Fruit fly (Drosophila melanogaster) whole organism, embryonic: ENCODE results near the gene Pdzd8.

Experiments
- Abd-B ChIP-seq: fragments of 200-800 bp; sonication (Bioruptor generic); optimal IDR thresholded peaks from 2 replicates; lab custom pipeline; 2018; ENCODE audit warnings: missing biosample characterization, mild to moderate bottlenecking, missing genetic modification characterization, moderate library complexity
- BEAF-32 ChIP-seq: fragments of 200-800 bp; sonication (Bioruptor generic); optimal IDR thresholded peaks from 3 replicates; lab custom pipeline; 2017; ENCODE audit warnings: missing biosample characterization, missing genetic modification characterization, mild to moderate bottlenecking, moderate library complexity, missing genetic modification reagents
- CG10267 ChIP-seq: fragments of 200-800 bp; sonication (Bioruptor generic); optimal IDR thresholded peaks from 2 replicates; lab custom pipeline; 2018; ENCODE audit warnings: missing biosample characterization, mild to moderate bottlenecking, missing genetic modification characterization, moderate library complexity
- CG11695 ChIP-seq: fragments of 200-800 bp; sonication (Bioruptor generic); IDR thresholded peaks from 3 replicates; pipeline ENCODE4 v1.3.6; 2022; ENCODE audit warnings: missing biosample characterization, missing genetic modification characterization
- CG13624 ChIP-seq: fragments of 200-800 bp; sonication (Bioruptor generic); optimal IDR thresholded peaks from 2 replicates; lab custom pipeline; 2016; ENCODE audit warnings: missing biosample characterization, missing genetic modification characterization
- CG14965 ChIP-seq: fragments of 200-800 bp; sonication (Bioruptor generic); optimal IDR thresholded peaks from 2 replicates; lab custom pipeline; 2016; ENCODE audit warnings: missing biosample characterization, missing genetic modification characterization, borderline replicate concordance
- CG15514 ChIP-seq: fragments of 200-800 bp; sonication (Bioruptor generic); optimal IDR thresholded peaks from 3 replicates; lab custom pipeline; 2017; ENCODE audit warnings: missing biosample characterization, missing genetic modification characterization, mild to moderate bottlenecking, moderate library complexity, missing genetic modification reagents
- CG2116 ChIP-seq: fragments of 200-800 bp; sonication (Bioruptor generic); optimal IDR thresholded peaks from 3 replicates; lab custom pipeline; 2018; ENCODE audit warnings: missing biosample characterization, mild to moderate bottlenecking, missing genetic modification characterization
- CG30020 ChIP-seq: fragments of 200-800 bp; optimal IDR thresholded peaks from 2 replicates; lab custom pipeline; 2019; ENCODE audit warnings: missing biosample characterization, mild to moderate bottlenecking, missing genetic modification characterization, moderate library complexity
- CG30431 ChIP-seq: fragments of 200-800 bp; sonication (Bioruptor generic); optimal IDR thresholded peaks from 2 replicates; lab custom pipeline; 2017; ENCODE audit warnings: missing biosample characterization, missing genetic modification characterization
- CG33213 ChIP-seq: fragments of 200-800 bp; sonication (Bioruptor generic); optimal IDR thresholded peaks from 3 replicates; lab custom pipeline; 2016; ENCODE audit warnings: missing biosample characterization, missing genetic modification characterization
- CG42726 ChIP-seq: fragments of 200-800 bp; sonication (Bioruptor generic); IDR thresholded peaks from 2 replicates; pipeline ENCODE4 v1.3.6; 2022; ENCODE audit warnings: missing biosample characterization, missing genetic modification characterization; ENCODE audit not compliant: partially characterized antibody
- CG4617 ChIP-seq: fragments of 200-800 bp; sonication (Bioruptor generic); optimal IDR thresholded peaks from 3 replicates; lab custom pipeline; 2016; ENCODE audit warnings: missing biosample characterization, missing genetic modification characterization, borderline replicate concordance
- CG7271 ChIP-seq: fragments of 200-800 bp; sonication (Bioruptor generic); optimal IDR thresholded peaks from 2 replicates; lab custom pipeline; 2018; ENCODE audit warnings: missing biosample characterization, mild to moderate bottlenecking, missing genetic modification characterization, moderate library complexity
- CG9215 ChIP-seq: fragments of 200-800 bp; sonication (Bioruptor generic); IDR thresholded peaks from 2 replicates; pipeline ENCODE4 v1.3.6; 2022; ENCODE audit warnings: missing biosample characterization, missing genetic modification characterization
- CG9797 ChIP-seq: fragments of 200-800 bp; sonication (Bioruptor generic); optimal IDR thresholded peaks from 3 replicates; lab custom pipeline; 2018; ENCODE audit warnings: missing biosample characterization, mild to moderate bottlenecking, missing genetic modification characterization
- Dp ChIP-seq: fragments of 200-800 bp; sonication (Bioruptor generic); optimal IDR thresholded peaks from 2 replicates; lab custom pipeline; 2018; ENCODE audit warnings: missing biosample characterization, mild to moderate bottlenecking, missing genetic modification characterization, moderate library complexity
- HmgZ ChIP-seq: fragments of 200-800 bp; sonication (Bioruptor generic); optimal IDR thresholded peaks from 2 replicates; lab custom pipeline; 2018; ENCODE audit warnings: missing biosample characterization, mild to moderate bottlenecking, missing genetic modification characterization
- Hr3 ChIP-seq: fragments of 200-800 bp; sonication (Bioruptor generic); optimal IDR thresholded peaks from 3 replicates; lab custom pipeline; 2016; ENCODE audit warnings: missing biosample characterization, missing genetic modification characterization
- Lim3 ChIP-seq: fragments of 200-800 bp; sonication (Bioruptor generic); IDR thresholded peaks from 2 replicates; pipeline ENCODE4 v1.3.6; 2022; ENCODE audit warnings: missing biosample characterization, missing genetic modification characterization
- MBD-R2 ChIP-seq: fragments of 200-800 bp; sonication (Bioruptor generic); IDR thresholded peaks from 2 replicates; pipeline ENCODE4 v1.3.6; 2022; ENCODE audit warnings: missing biosample characterization, missing genetic modification characterization
- Nf-YB ChIP-seq: fragments of 200-800 bp; sonication (Bioruptor generic); optimal IDR thresholded peaks from 3 replicates; lab custom pipeline; 2019; ENCODE audit warnings: missing biosample characterization, mild to moderate bottlenecking, missing genetic modification characterization, moderate library complexity
- Rfx ChIP-seq: fragments of 200-800 bp; sonication (Bioruptor generic); IDR thresholded peaks from 2 replicates; pipeline ENCODE4 v1.3.6; 2022; ENCODE audit warnings: missing biosample characterization, missing genetic modification characterization
- Rx ChIP-seq: fragments of 200-800 bp; sonication (Bioruptor generic); IDR thresholded peaks from 2 replicates; pipeline ENCODE4 v1.3.6; 2022; ENCODE audit warnings: missing biosample characterization, missing genetic modification characterization
- Sry-β ChIP-seq: fragments of 200-800 bp; sonication (Bioruptor generic); optimal IDR thresholded peaks from 2 replicates; lab custom pipeline; 2018; ENCODE audit warnings: missing biosample characterization, mild to moderate bottlenecking, missing genetic modification characterization, moderate library complexity
- YL-1 ChIP-seq: fragments of 200-800 bp; sonication (Bioruptor generic); optimal IDR thresholded peaks from 3 replicates; lab custom pipeline; 2017; ENCODE audit warnings: missing biosample characterization, mild to moderate bottlenecking, missing genetic modification characterization
- amos ChIP-seq: fragments of 200-800 bp; sonication (Bioruptor generic); IDR thresholded peaks from 2 replicates; pipeline ENCODE4 v1.3.6; 2022; ENCODE audit warnings: missing biosample characterization, missing genetic modification characterization; ENCODE audit not compliant: partially characterized antibody
- ara ChIP-seq: fragments of 200-800 bp; sonication (Bioruptor generic); IDR thresholded peaks from 2 replicates; pipeline ENCODE4 v1.3.6; 2022; ENCODE audit warnings: missing biosample characterization, missing genetic modification characterization
- bcd ChIP-seq: fragments of 200-800 bp; sonication (Bioruptor generic); optimal IDR thresholded peaks from 2 replicates; lab custom pipeline; 2017; ENCODE audit warnings: missing biosample characterization, mild to moderate bottlenecking, missing genetic modification characterization
- caup ChIP-seq: fragments of 200-800 bp; sonication (Bioruptor generic); optimal IDR thresholded peaks from 3 replicates; lab custom pipeline; 2017; ENCODE audit warnings: missing biosample characterization, mild to moderate bottlenecking, missing genetic modification characterization, moderate library complexity; ENCODE audit not compliant: severe bottlenecking
- chinmo ChIP-seq: fragments of 200-800 bp; sonication (Bioruptor generic); IDR thresholded peaks from 4 replicates; pipeline ENCODE4 v1.3.6; 2022; ENCODE audit warnings: missing biosample characterization, missing genetic modification characterization; ENCODE audit not compliant: partially characterized antibody
- crp ChIP-seq, 2 experiments: fragments of 200-800 bp; sonication (Bioruptor generic); optimal IDR thresholded peaks; 2 replicates in 1 of 2; 3 replicates in 1 of 2; lab custom pipeline; 2017; ENCODE audit warnings: missing biosample characterization in 2 of 2, missing genetic modification characterization in 2 of 2, mild to moderate bottlenecking in 1 of 2, moderate library complexity in 1 of 2
- gfzf ChIP-seq: fragments of 200-800 bp; sonication (Bioruptor generic); optimal IDR thresholded peaks from 2 replicates; lab custom pipeline; 2016; ENCODE audit warnings: missing biosample characterization, mild to moderate bottlenecking, missing genetic modification characterization, moderate library complexity
- jumu ChIP-seq: fragments of 200-800 bp; sonication (Bioruptor generic); optimal IDR thresholded peaks from 3 replicates; lab custom pipeline; 2016; ENCODE audit warnings: missing biosample characterization, missing genetic modification characterization
- mld ChIP-seq: fragments of 200-800 bp; sonication (Bioruptor generic); IDR thresholded peaks from 3 replicates; pipeline ENCODE4 v1.3.6; 2022; ENCODE audit warnings: missing biosample characterization, missing genetic modification characterization; ENCODE audit not compliant: partially characterized antibody
- nerfin-2 ChIP-seq: fragments of 200-800 bp; sonication (Bioruptor generic); IDR thresholded peaks from 2 replicates; pipeline ENCODE4 v1.3.6; 2022; ENCODE audit warnings: missing biosample characterization, missing genetic modification characterization; ENCODE audit not compliant: partially characterized antibody
- pzg ChIP-seq: fragments of 200-800 bp; sonication (Bioruptor generic); optimal IDR thresholded peaks from 3 replicates; lab custom pipeline; 2018; ENCODE audit warnings: missing biosample characterization, mild to moderate bottlenecking, missing genetic modification characterization, moderate library complexity
- ro ChIP-seq: fragments of 200-800 bp; sonication (Bioruptor generic); IDR thresholded peaks from 2 replicates; pipeline ENCODE4 v1.3.6; 2022; ENCODE audit warnings: missing biosample characterization, missing genetic modification characterization
- slbo ChIP-seq: fragments of 200-800 bp; sonication (Bioruptor generic); IDR thresholded peaks from 2 replicates; pipeline ENCODE4 v1.3.6; 2022; ENCODE audit warnings: missing biosample characterization, missing genetic modification characterization
- sr ChIP-seq: fragments of 200-800 bp; sonication (Bioruptor generic); IDR thresholded peaks from 3 replicates; pipeline ENCODE4 v1.3.6; 2022; ENCODE audit warnings: missing biosample characterization, missing genetic modification characterization
- tin ChIP-seq: fragments of 200-800 bp; sonication (Bioruptor generic); optimal IDR thresholded peaks from 3 replicates; lab custom pipeline; 2016; ENCODE audit warnings: missing biosample characterization, missing genetic modification characterization
- toy ChIP-seq: fragments of 200-800 bp; sonication (Bioruptor generic); IDR thresholded peaks from 2 replicates; pipeline ENCODE4 v1.3.6; 2022; ENCODE audit warnings: missing biosample characterization, missing genetic modification characterization
- trh ChIP-seq: fragments of 200-800 bp; sonication (Bioruptor generic); optimal IDR thresholded peaks from 2 replicates; lab custom pipeline; 2016; ENCODE audit warnings: missing biosample characterization, missing genetic modification characterization
- vnd ChIP-seq: fragments of 200-800 bp; sonication (Bioruptor generic); IDR thresholded peaks from 3 replicates; pipeline ENCODE4 v1.3.6; 2022; ENCODE audit warnings: missing biosample characterization, missing genetic modification characterization; ENCODE audit not compliant: partially characterized antibody
- vvl ChIP-seq: fragments of 200-800 bp; sonication (Bioruptor generic); IDR thresholded peaks from 2 replicates; pipeline ENCODE4 v1.3.6; 2022; ENCODE audit warnings: missing biosample characterization, missing genetic modification characterization
- yki ChIP-seq: fragments of >200 bp; optimal IDR thresholded peaks from 3 replicates; lab custom pipeline; 2018
- zen2 ChIP-seq: fragments of 200-800 bp; sonication (Bioruptor generic); IDR thresholded peaks from 3 replicates; pipeline ENCODE4 v1.3.6; 2022; ENCODE audit warnings: missing biosample characterization, missing genetic modification characterization; ENCODE audit not compliant: partially characterized antibody

Gene Pdzd8

dm6 chrX:11906818-11907281 is 23.8 kb downstream of the Pdzd8 start, which contains the start of gene CG43156:
TSS of gene CG43156 (minus strand) at chrX:11906868.
- 0 out of 3 replicates have a peak, but pooled peaks have one; percentile 7 for TF ChIP-seq CG11695 (GFP tag; lab: Robert Waterston, UW)
- no peak for TF ChIP-seq CG7271

DNA sequence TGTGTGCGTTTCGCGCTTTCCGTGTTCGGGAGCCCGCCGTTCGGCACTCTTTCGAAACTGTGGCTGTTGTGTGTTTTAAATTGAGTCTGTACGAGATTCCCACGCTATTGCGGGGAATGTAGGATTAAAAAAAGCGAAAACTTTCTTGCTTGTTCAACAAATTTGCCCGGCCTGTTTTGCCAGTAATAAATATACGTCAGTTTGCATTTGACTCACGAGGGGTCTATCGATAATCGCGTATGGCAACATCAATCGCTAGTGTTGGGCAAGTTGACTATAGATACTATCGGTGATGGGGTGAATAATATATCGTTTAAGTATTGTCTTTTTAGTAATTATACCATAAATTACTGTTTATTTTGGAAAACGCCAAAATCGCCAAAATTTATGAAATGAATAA is 25.5 kb downstream of the Pdzd8 start, which contains the start of gene Upf1:
Upf1 (minus strand) TSS at position 228 of the 400 bp plus-strand sequence.
- TF ChIP-seq CG15514 (GFP tag; lab: Kevin White, UChicago) (peak; percentile 25), CG4617 (peak; percentile 66), CG30431 (GFP tag; lab: Kevin White, UChicago) (no peak), CG42726 (peak; percentile 88), vvl (GFP tag; lab: Robert Waterston, UW) (peak; percentile 39; the same call in 1 of the 2 replicates), vnd (GFP tag; lab: Robert Waterston, UW) (peak; percentile 87), mld (GFP tag; lab: Robert Waterston, UW) (peak; percentile 92), BEAF-32 (peak; percentile 89), MBD-R2 (GFP tag; lab: Robert Waterston, UW) (peak; percentile 78), slbo (GFP tag; lab: Robert Waterston, UW) (peak; percentile 45; the same call in 1 of the 2 replicates), CG14965 (GFP tag; lab: Kevin White, UChicago) (no peak), pzg (GFP tag; lab: Kevin White, UChicago) (peak; percentile 61), Lim3 (GFP tag; lab: Robert Waterston, UW) (no peak), gfzf (GFP tag; lab: Kevin White, UChicago) (peak; percentile 8), Abd-B (GFP tag; lab: Kevin White, UChicago) (peak; percentile 8), CG9215 (GFP tag; lab: Robert Waterston, UW) (no peak), jumu (GFP tag; lab: Kevin White, UChicago) (no peak), chinmo (GFP tag; lab: Robert Waterston, UW) (peak; percentile 91; the same call in 3 of the 4 replicates), YL-1 (GFP tag; lab: Kevin White, UChicago) (peak; percentile 21), Rx (GFP tag; lab: Robert Waterston, UW) (no peak), caup (no peak), Hr3 (GFP tag; lab: Kevin White, UChicago) (peak; percentile 3), HmgZ (tag; lab: Kevin White, UChicago) (peak; percentile 49), CG10267 (tag; lab: Kevin White, UChicago) (peak; percentile 82), tin (GFP tag; lab: Kevin White, UChicago) (no peak), toy (no peak), nerfin-2 (GFP tag; lab: Robert Waterston, UW) (peak; percentile 83), Dp (peak; percentile 19), CG33213 (GFP tag; lab: Kevin White, UChicago) (no peak), Sry-β (GFP tag; lab: Kevin White, UChicago) (peak; percentile 80), CG13624 (GFP tag; lab: Kevin White, UChicago) (peak; percentile 6), crp (GFP tag; optimal IDR thresholded peaks at IDR 0.05; lab: Kevin White, UChicago) (no peak), trh (no peak), CG2116 (GFP tag; lab: Kevin White, UChicago) (peak; percentile 36), Nf-YB (GFP tag; lab: Kevin White, UChicago) (no peak), yki (no peak), CG30020 (peak; percentile 49), zen2 (GFP tag; lab: Robert Waterston, UW) (peak; percentile 72), amos (peak; percentile 94), CG9797 (GFP tag; lab: Kevin White, UChicago) (no peak), sr (GFP tag; lab: Robert Waterston, UW) (no peak), ro (GFP tag; lab: Robert Waterston, UW) (no peak), Rfx (GFP tag; lab: Robert Waterston, UW) (peak; percentile 54; the same call in 1 of the 2 replicates), ara (GFP tag; lab: Robert Waterston, UW) (no peak), bcd (GFP tag; lab: Kevin White, UChicago) (no peak)
